Worm (Caenorhabditis elegans) whole organism, mixed stage, embryonic: Measurements from ENCODE around the gene nhr-63.

Experiments used
- M03D4.4 ChIP-seq: sonication (generic microtip); optimal IDR thresholded peaks from 2 replicates; lab custom pipeline; 2017; ENCODE audit warnings: mild to moderate bottlenecking, missing genetic modification characterization, missing compliant biosample characterization
- bed-3 ChIP-seq: fragments of 200-800 bp; sonication (Bioruptor generic); optimal IDR thresholded peaks from 3 replicates; lab custom pipeline; 2018; ENCODE audit warnings: mild to moderate bottlenecking, missing genetic modification characterization, moderate library complexity, missing compliant biosample characterization
- blmp-1 ChIP-seq: fragments of 150-350 bp; optimal IDR thresholded peaks from 2 replicates; lab custom pipeline; 2014; ENCODE audit warnings: missing biosample characterization, missing genetic modification characterization
- ceh-39 ChIP-seq: fragments of 150-350 bp; optimal IDR thresholded peaks from 2 replicates; lab custom pipeline; 2014; ENCODE audit warnings: missing biosample characterization, missing genetic modification characterization
- ceh-43 ChIP-seq: fragments of 200-800 bp; sonication (Bioruptor generic); optimal IDR thresholded peaks from 2 replicates; lab custom pipeline; 2018; ENCODE audit warnings: mild to moderate bottlenecking, missing genetic modification characterization, moderate library complexity, missing compliant biosample characterization
- ceh-83 ChIP-seq: fragments of 200-800 bp; sonication (Bioruptor generic); optimal IDR thresholded peaks from 2 replicates; lab custom pipeline; 2018; ENCODE audit warnings: mild to moderate bottlenecking, missing genetic modification characterization, missing compliant biosample characterization
- ces-1 ChIP-seq: fragments of 150-350 bp; optimal IDR thresholded peaks from 2 replicates; lab custom pipeline; 2014; ENCODE audit warnings: missing biosample characterization, missing genetic modification reagents, missing genetic modification characterization
- cnd-1 ChIP-seq: fragments of 200-800 bp; sonication (Bioruptor generic); optimal IDR thresholded peaks from 2 replicates; lab custom pipeline; 2018; ENCODE audit warnings: mild to moderate bottlenecking, missing genetic modification characterization, missing compliant biosample characterization
- drap-1 ChIP-seq: fragments of 200-800 bp; sonication (Bioruptor generic); optimal IDR thresholded peaks from 3 replicates; lab custom pipeline; 2018; ENCODE audit warnings: mild to moderate bottlenecking, missing genetic modification characterization, missing compliant biosample characterization
- elt-1 ChIP-seq: sonication (generic microtip); optimal IDR thresholded peaks from 2 replicates; lab custom pipeline; 2017; ENCODE audit warnings: missing genetic modification characterization, mild to moderate bottlenecking, missing compliant biosample characterization, antibody characterized with exemption, moderate library complexity, borderline replicate concordance; ENCODE audit not compliant: insufficient read depth
- elt-3 ChIP-seq: fragments of 150-350 bp; optimal IDR thresholded peaks from 2 replicates; lab custom pipeline; 2014; ENCODE audit warnings: missing biosample characterization, missing genetic modification characterization
- flh-1 ChIP-seq: fragments of 200-800 bp; sonication (Bioruptor generic); optimal IDR thresholded peaks from 2 replicates; lab custom pipeline; 2018; ENCODE audit warnings: mild to moderate bottlenecking, missing genetic modification characterization, moderate library complexity, missing compliant biosample characterization
- ham-2 ChIP-seq: fragments of 200-800 bp; sonication (Bioruptor generic); optimal IDR thresholded peaks from 2 replicates; lab custom pipeline; 2018; ENCODE audit warnings: mild to moderate bottlenecking, missing genetic modification characterization, missing compliant biosample characterization
- hlh-1 ChIP-seq: fragments of 150-350 bp; optimal IDR thresholded peaks from 2 replicates; lab custom pipeline; 2014; ENCODE audit warnings: missing biosample characterization, missing genetic modification reagents, missing genetic modification characterization
- lin-13 ChIP-seq: fragments of 150-350 bp; optimal IDR thresholded peaks from 2 replicates; lab custom pipeline; 2014; ENCODE audit warnings: missing biosample characterization, missing genetic modification characterization
- lin-32 ChIP-seq: fragments of 200-800 bp; sonication (Bioruptor generic); optimal IDR thresholded peaks from 2 replicates; lab custom pipeline; 2018; ENCODE audit warnings: mild to moderate bottlenecking, missing genetic modification characterization, missing compliant biosample characterization
- mab-5 ChIP-seq: fragments of 150-350 bp; optimal IDR thresholded peaks from 2 replicates; lab custom pipeline; 2014; ENCODE audit warnings: missing biosample characterization, missing genetic modification characterization
- mep-1 ChIP-seq: fragments of 150-350 bp; optimal IDR thresholded peaks from 2 replicates; lab custom pipeline; 2017; ENCODE audit warnings: missing biosample characterization, missing genetic modification reagents, missing genetic modification characterization, inconsistent platforms
- mls-2 ChIP-seq: sonication (generic microtip); optimal IDR thresholded peaks from 2 replicates; lab custom pipeline; 2016; ENCODE audit warnings: mild to moderate bottlenecking, missing genetic modification characterization, moderate library complexity, missing compliant biosample characterization
- nhr-12 ChIP-seq: fragments of 150-350 bp; optimal IDR thresholded peaks from 2 replicates; lab custom pipeline; 2014; ENCODE audit warnings: missing biosample characterization, missing genetic modification characterization
- nhr-2 ChIP-seq: fragments of 150-350 bp; optimal IDR thresholded peaks from 2 replicates; lab custom pipeline; 2014; ENCODE audit warnings: missing biosample characterization, missing genetic modification characterization
- nhr-237 ChIP-seq: fragments of 150-350 bp; optimal IDR thresholded peaks from 2 replicates; lab custom pipeline; 2014; ENCODE audit warnings: missing biosample characterization, missing genetic modification characterization
- nhr-28 ChIP-seq: fragments of 150-350 bp; optimal IDR thresholded peaks from 2 replicates; lab custom pipeline; 2014; ENCODE audit warnings: missing biosample characterization, missing genetic modification characterization
- nhr-76 ChIP-seq: sonication (generic microtip); optimal IDR thresholded peaks from 2 replicates; lab custom pipeline; 2017; ENCODE audit warnings: missing biosample characterization, missing genetic modification characterization
- pha-4 ChIP-seq: fragments of 150-350 bp; optimal IDR thresholded peaks from 2 replicates; lab custom pipeline; 2018; ENCODE audit warnings: missing biosample characterization, missing genetic modification reagents, missing genetic modification characterization
- sem-2 ChIP-seq: fragments of 200-800 bp; sonication (Bioruptor generic); optimal IDR thresholded peaks from 2 replicates; lab custom pipeline; 2018; ENCODE audit warnings: mild to moderate bottlenecking, missing genetic modification characterization, missing compliant biosample characterization
- snpc-4 ChIP-seq: fragments of 150-350 bp; optimal IDR thresholded peaks from 2 replicates; lab custom pipeline; 2014; ENCODE audit warnings: missing biosample characterization, missing genetic modification characterization
- sptf-1 ChIP-seq: sonication (generic microtip); optimal IDR thresholded peaks from 2 replicates; lab custom pipeline; 2017; ENCODE audit warnings: mild to moderate bottlenecking, missing genetic modification characterization, moderate library complexity, missing compliant biosample characterization
- unc-120 ChIP-seq: sonication (generic microtip); optimal IDR thresholded peaks from 2 replicates; lab custom pipeline; 2017; ENCODE audit warnings: missing genetic modification characterization, missing compliant biosample characterization; ENCODE audit not compliant: poor library complexity, severe bottlenecking
- unc-39 ChIP-seq: fragments of 150-350 bp; optimal IDR thresholded peaks from 2 replicates; lab custom pipeline; 2014; ENCODE audit warnings: missing biosample characterization, missing genetic modification characterization
- unc-62 ChIP-seq: fragments of 150-350 bp; optimal IDR thresholded peaks from 2 replicates; lab custom pipeline; 2014; ENCODE audit warnings: missing biosample characterization, missing genetic modification reagents, missing genetic modification characterization
- zip-8 ChIP-seq: fragments of 150-350 bp; optimal IDR thresholded peaks from 2 replicates; lab custom pipeline; 2014; ENCODE audit warnings: missing biosample characterization, missing genetic modification characterization
- ztf-11 ChIP-seq: fragments of 150-350 bp; optimal IDR thresholded peaks from 2 replicates; lab custom pipeline; 2014; ENCODE audit warnings: missing biosample characterization, missing genetic modification characterization

nhr-63 gene

ce11 chrV:15965114-15965513, 37.3 kb upstream of the nhr-63 start, which contains the start of gene sri-2:
Gene sri-2 (minus strand): TSS chrV:15965214.
- TF ChIP-seq ztf-11 (tag; lab: Kevin White, UChicago), result no peak
- TF ChIP-seq mls-2, result no peak
- no peak for TF ChIP-seq M03D4.4 (tag; lab: Kevin White, UChicago)
- no peak for TF ChIP-seq ceh-83 (GFP tag; lab: Kevin White, UChicago)
- TF ChIP-seq elt-3 (tag; lab: Kevin White, UChicago), result no peak
- TF ChIP-seq nhr-2, result no peak
- TF ChIP-seq sptf-1 (tag; lab: Kevin White, UChicago), result no peak
- no peak for TF ChIP-seq zip-8 (tag; lab: Kevin White, UChicago)
- no peak for TF ChIP-seq nhr-12 (tag; lab: Kevin White, UChicago)
- no peak for TF ChIP-seq cnd-1 (tag; lab: Kevin White, UChicago)
- TF ChIP-seq unc-120 (tag; lab: Kevin White, UChicago), result no peak
- TF ChIP-seq lin-13 (tag; lab: Kevin White, UChicago), result no peak
- no peak for TF ChIP-seq mep-1 (tag; lab: Kevin White, UChicago)
- TF ChIP-seq mab-5 (tag; lab: Kevin White, UChicago), result no peak
- TF ChIP-seq nhr-28 (tag; lab: Kevin White, UChicago), result no peak
- no peak for TF ChIP-seq snpc-4
- TF ChIP-seq ces-1 (GFP tag; lab: Kevin White, UChicago), result no peak
- TF ChIP-seq elt-1 (tag; lab: Kevin White, UChicago), result no peak
- TF ChIP-seq unc-39, result no peak
- TF ChIP-seq nhr-76 (tag; lab: Kevin White, UChicago), result no peak

DNA sequence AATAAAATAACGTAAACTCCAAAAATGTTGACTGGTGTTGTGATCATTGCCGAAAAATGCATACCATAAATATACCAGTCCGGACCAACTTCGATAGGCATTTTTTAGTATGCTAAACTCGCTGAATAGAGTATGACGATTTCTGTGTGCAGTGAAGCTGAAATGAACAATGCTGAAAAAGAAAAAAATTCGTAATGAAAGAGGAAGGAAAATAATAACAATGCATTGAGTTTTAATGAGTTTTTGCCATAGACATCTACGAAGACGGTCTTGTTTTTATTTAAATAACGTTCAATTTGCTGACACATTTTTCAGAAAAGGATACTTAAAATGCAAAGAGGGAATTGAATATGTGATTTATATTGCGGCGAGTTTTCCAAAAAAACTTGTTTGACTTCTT, 34.8 kb upstream of the nhr-63 start, which contains the start of gene sri-1:
Gene sri-1 (minus strand): TSS at position 101 of the 400 bp plus-strand sequence.
- no peak for TF ChIP-seq ceh-39
- TF ChIP-seq nhr-2, result no peak
- TF ChIP-seq unc-62, result no peak
- no peak for TF ChIP-seq nhr-237 (tag; lab: Kevin White, UChicago)
- no peak for TF ChIP-seq M03D4.4 (tag; lab: Kevin White, UChicago)
- no peak for TF ChIP-seq nhr-76 (tag; lab: Kevin White, UChicago)
- TF ChIP-seq ces-1 (GFP tag; lab: Kevin White, UChicago), result no peak
- TF ChIP-seq unc-120 (tag; lab: Kevin White, UChicago), result no peak
- no peak for TF ChIP-seq blmp-1 (tag; lab: Kevin White, UChicago)
- no peak for TF ChIP-seq ztf-11 (tag; lab: Kevin White, UChicago)
- TF ChIP-seq drap-1 (GFP tag; lab: Kevin White, UChicago), result no peak
- no peak for TF ChIP-seq bed-3

ce11 chrV:15969653-15970052, 32.7 kb upstream of the nhr-63 start, which contains the start of gene F36G9.7:
Gene F36G9.7 (minus strand): TSS chrV:15969753.
- TF ChIP-seq mep-1 (tag; lab: Kevin White, UChicago) (no peak), M03D4.4 (tag; lab: Kevin White, UChicago) (no peak), nhr-76 (tag; lab: Kevin White, UChicago) (no peak), sem-2 (GFP tag; lab: Kevin White, UChicago) (no peak), ceh-43 (GFP tag; lab: Kevin White, UChicago) (no peak), pha-4 (tag; lab: Kevin White, UChicago) (no peak), zip-8 (tag; lab: Kevin White, UChicago) (no peak), elt-3 (tag; lab: Kevin White, UChicago) (no peak), lin-32 (GFP tag; lab: Kevin White, UChicago) (no peak), ham-2 (no peak), mls-2 (no peak), ztf-11 (tag; lab: Kevin White, UChicago) (no peak), blmp-1 (tag; lab: Kevin White, UChicago) (no peak), elt-1 (tag; lab: Kevin White, UChicago) (no peak), hlh-1 (tag; lab: Kevin White, UChicago) (no peak), nhr-2 (no peak), flh-1 (GFP tag; lab: Kevin White, UChicago) (no peak), cnd-1 (tag; lab: Kevin White, UChicago) (no peak)

- TF ChIP-seq lin-13 (tag; lab: Kevin White, UChicago) (no peak), unc-62 (no peak), ceh-39 (no peak), unc-120 (tag; lab: Kevin White, UChicago) (no peak), nhr-76 (tag; lab: Kevin White, UChicago) (no peak), elt-1 (tag; lab: Kevin White, UChicago) (no peak), mls-2 (no peak)
- TF ChIP-seq, all 35 proteins: peak for 0
Measured at ce11 chrV:15970820-15971219, 31.6 kb upstream of the nhr-63 start.
